Worm (Caenorhabditis elegans) whole organism, L1 larva: ENCODE data around the gene srbc-9.

ENCODE experiments used
- ama-1 ChIP-seq: fragments of 150-350 bp; optimal IDR thresholded peaks from 2 replicates; lab custom pipeline; 2014
- ceh-90 ChIP-seq: sonication (generic microtip); optimal IDR thresholded peaks from 2 replicates; lab custom pipeline; 2016; ENCODE audit warnings: missing genetic modification characterization, missing compliant biosample characterization
- fos-1 ChIP-seq: fragments of 150-350 bp; optimal IDR thresholded peaks from 2 replicates; lab custom pipeline; 2014; ENCODE audit warnings: missing biosample characterization, missing genetic modification characterization
- hpl-2 ChIP-seq: fragments of 150-350 bp; optimal IDR thresholded peaks from 2 replicates; lab custom pipeline; 2014; ENCODE audit warnings: missing biosample characterization, missing genetic modification reagents, missing genetic modification characterization
- jun-1 ChIP-seq: fragments of 150-350 bp; optimal IDR thresholded peaks from 2 replicates; lab custom pipeline; 2014; ENCODE audit warnings: missing biosample characterization, missing genetic modification reagents, missing genetic modification characterization
- lin-14 ChIP-seq: fragments of 200-800 bp; sonication (Bioruptor generic); optimal IDR thresholded peaks from 2 replicates; lab custom pipeline; 2018; ENCODE audit warnings: mild to moderate bottlenecking, missing genetic modification characterization, moderate library complexity, missing compliant biosample characterization
- nhr-11 ChIP-seq: fragments of 150-350 bp; optimal IDR thresholded peaks from 2 replicates; lab custom pipeline; 2014; ENCODE audit warnings: missing biosample characterization, missing genetic modification characterization
- nhr-28 ChIP-seq: fragments of 150-350 bp; optimal IDR thresholded peaks from 2 replicates; lab custom pipeline; 2014; ENCODE audit warnings: missing biosample characterization, missing genetic modification characterization
- tbx-2 ChIP-seq: sonication (generic microtip); optimal IDR thresholded peaks from 2 replicates; lab custom pipeline; 2016; ENCODE audit warnings: missing genetic modification characterization, missing compliant biosample characterization
- unc-62 ChIP-seq: fragments of 150-350 bp; optimal IDR thresholded peaks from 2 replicates; lab custom pipeline; 2014; ENCODE audit warnings: missing biosample characterization, missing genetic modification reagents, missing genetic modification characterization

ce11 chrV:7523392-7523791 is 33.2 kb upstream of the srbc-9 start, which contains the start of gene C54F6.6:
- TF ChIP-seq fos-1 (tag; lab: Kevin White, UChicago) (no peak), nhr-11 (no peak), hpl-2 (GFP tag; lab: Kevin White, UChicago) (no peak), tbx-2 (no peak), jun-1 (tag; lab: Kevin White, UChicago) (no peak), ama-1 (lab: Kevin White, UChicago) (no peak), lin-14 (no peak), unc-62 (GFP tag; lab: Kevin White, UChicago) (no peak), nhr-28 (tag; lab: Kevin White, UChicago) (no peak), ceh-90 (tag; lab: Kevin White, UChicago) (no peak)
